Worm (Caenorhabditis elegans) whole organism, L4/young adult: ENCODE measurements around the gene C04G2.10.

ENCODE experiments used
- W03F9.2 ChIP-seq: fragments of 150-350 bp; optimal IDR thresholded peaks from 2 replicates; lab custom pipeline; 2014; ENCODE audit warnings: missing biosample characterization, missing genetic modification characterization
- dao-5 ChIP-seq: sonication (generic microtip); optimal IDR thresholded peaks from 2 replicates; lab custom pipeline; 2016; ENCODE audit warnings: missing genotype, missing genetic modification characterization, moderate library complexity, missing compliant biosample characterization
- him-1 ChIP-seq: sonication (generic microtip); optimal IDR thresholded peaks from 2 replicates; lab custom pipeline; 2016; ENCODE audit warnings: missing genotype, missing genetic modification reagents, missing genetic modification characterization, missing compliant biosample characterization

ce11 chrIV:10128446-10128845, 13.2 kb downstream of the C04G2.10 start:
- TF ChIP-seq W03F9.2 (tag; lab: Kevin White, UChicago) (no peak), him-1 (tag; lab: Kevin White, UChicago) (no peak), dao-5 (tag; lab: Kevin White, UChicago) (no peak)
